Worm (Caenorhabditis elegans): ENCODE data around the gene str-16.

The str-16 gene

ce11 chrV:3273156-3273555 is 36.5 kb downstream of the str-16 start, which contains the start of gene T28A11.20:
T28A11.20 (minus strand) TSS chrV:3273256.
- TF ChIP-seq ztf-4 (tag; optimal IDR thresholded peaks at IDR 0.05) (no peak), dmd-4 (tag; optimal IDR thresholded peaks at IDR 0.05) (no peak), fos-1 (tag; optimal IDR thresholded peaks at IDR 0.05) (no peak), sma-3 (GFP tag; optimal IDR thresholded peaks at IDR 0.05) (no peak), nhr-10 (tag; optimal IDR thresholded peaks at IDR 0.05) (no peak), lin-11 (tag; optimal IDR thresholded peaks at IDR 0.05) (no peak), elt-3 (tag; optimal IDR thresholded peaks at IDR 0.05) (no peak), egl-27 (tag; optimal IDR thresholded peaks at IDR 0.05) (no peak)

- no peak for TF ChIP-seq egl-27 (tag; optimal IDR thresholded peaks at IDR 0.05)
Measured at ce11 chrV:3273577-3274100, 37.0 kb downstream of the str-16 start, which contains the start of gene T28A11.4. T28A11.4 (plus strand) TSS chrV:3274050.

- TF ChIP-seq nhr-6 (tag; optimal IDR thresholded peaks at IDR 0.05): no peak
- TF ChIP-seq alr-1 (tag; optimal IDR thresholded peaks at IDR 0.05): no peak
- TF ChIP-seq nhr-10 (tag; optimal IDR thresholded peaks at IDR 0.05): no peak
- no peak for TF ChIP-seq sma-3 (GFP tag; optimal IDR thresholded peaks at IDR 0.05)
- no peak for TF ChIP-seq Y55F3AM.14 (GFP tag; optimal IDR thresholded peaks at IDR 0.05)
- TF ChIP-seq blmp-1 (tag; optimal IDR thresholded peaks at IDR 0.05; ENCODE audit: insufficient read depth): no peak
- TF ChIP-seq nhr-129 (tag; optimal IDR thresholded peaks at IDR 0.05): no peak
- TF ChIP-seq fos-1 (tag; optimal IDR thresholded peaks at IDR 0.05): no peak
- no peak for TF ChIP-seq ztf-4 (tag; optimal IDR thresholded peaks at IDR 0.05)
Measured at ce11 chrV:3275033-3275432, 38.4 kb downstream of the str-16 start, which contains the start of gene T28A11.3. T28A11.3 (plus strand) TSS chrV:3275333.

ce11 chrV:3276184-3276583 is 39.5 kb downstream of the str-16 start:
- no peak for TF ChIP-seq mdl-1 (tag; optimal IDR thresholded peaks at IDR 0.05)
- peak; percentile 92 for TF ChIP-seq sma-9 (GFP tag; optimal IDR thresholded peaks at IDR 0.05)
- TF ChIP-seq sma-9 (tag; optimal IDR thresholded peaks at IDR 0.05): no peak
- TF ChIP-seq peb-1 (tag; optimal IDR thresholded peaks at IDR 0.05): no peak
- peak; percentile 4 for TF ChIP-seq sem-4 (tag; optimal IDR thresholded peaks at IDR 0.05)
- peak; percentile 80 for TF ChIP-seq F13H6.1 (tag; optimal IDR thresholded peaks at IDR 0.05)

- TF ChIP-seq unc-55 (GFP tag; optimal IDR thresholded peaks at IDR 0.05) (no peak), skn-1 (tag; optimal IDR thresholded peaks at IDR 0.05) (no peak), C34F6.9 (tag; optimal IDR thresholded peaks at IDR 0.05) (peak; percentile 9), lsy-2 (tag; optimal IDR thresholded peaks at IDR 0.05) (peak in 1 of 2 experiments; percentile 18), egl-27 (tag; optimal IDR thresholded peaks at IDR 0.05) (no peak), Y55F3AM.14 (GFP tag; optimal IDR thresholded peaks at IDR 0.05) (no peak), nhr-77 (tag; optimal IDR thresholded peaks at IDR 0.05) (no peak), sma-9 (GFP tag; optimal IDR thresholded peaks at IDR 0.05) (no peak), sma-9 (tag; optimal IDR thresholded peaks at IDR 0.05) (no peak), elt-3 (tag; optimal IDR thresholded peaks at IDR 0.05) (no peak)
Measured at ce11 chrV:3278101-3278639, 41.5 kb downstream of the str-16 start, which contains the start of gene fbxa-64. fbxa-64 (minus strand) TSS chrV:3278151.

ce11 chrV:3279138-3279537 is 42.5 kb downstream of the str-16 start:
- no peak for TF ChIP-seq lin-13 (GFP tag; optimal IDR thresholded peaks at IDR 0.05)
- no peak for TF ChIP-seq fos-1 (tag; optimal IDR thresholded peaks at IDR 0.05)
- peak in 1 of 2 experiments; percentile 27 for TF ChIP-seq lsy-2 (tag; optimal IDR thresholded peaks at IDR 0.05)
- no peak for TF ChIP-seq nhr-237 (tag; optimal IDR thresholded peaks at IDR 0.05)
- TF ChIP-seq ztf-4 (tag; optimal IDR thresholded peaks at IDR 0.05): no peak
- TF ChIP-seq nhr-23 (tag; optimal IDR thresholded peaks at IDR 0.05): no peak
- peak; percentile 65 for TF ChIP-seq F13H6.1 (tag; optimal IDR thresholded peaks at IDR 0.05)
- no peak for TF ChIP-seq nhr-6 (tag; optimal IDR thresholded peaks at IDR 0.05)
- TF ChIP-seq mab-5 (tag; optimal IDR thresholded peaks at IDR 0.05): no peak
- TF ChIP-seq sma-9 (GFP tag; optimal IDR thresholded peaks at IDR 0.05): peak; percentile 78
- TF ChIP-seq sma-9 (tag; optimal IDR thresholded peaks at IDR 0.05): no peak
- no peak for TF ChIP-seq sma-3 (GFP tag; optimal IDR thresholded peaks at IDR 0.05)
- TF ChIP-seq mdl-1 (tag; optimal IDR thresholded peaks at IDR 0.05): no peak

ce11 chrV:3280009-3280408 is 43.3 kb downstream of the str-16 start, which contains the start of gene T28A11.2:
T28A11.2 (plus strand) TSS chrV:3280379.
- TF ChIP-seq nhr-129 (tag; optimal IDR thresholded peaks at IDR 0.05) (no peak), mab-5 (tag; optimal IDR thresholded peaks at IDR 0.05) (no peak), sma-9 (GFP tag; optimal IDR thresholded peaks at IDR 0.05) (peak; percentile 71), sma-9 (tag; optimal IDR thresholded peaks at IDR 0.05) (no peak), ztf-11 (tag; optimal IDR thresholded peaks at IDR 0.05) (no peak), sem-4 (tag; optimal IDR thresholded peaks at IDR 0.05) (peak; percentile 8), F13H6.1 (tag; optimal IDR thresholded peaks at IDR 0.05) (peak; percentile 50), peb-1 (tag; optimal IDR thresholded peaks at IDR 0.05) (no peak), nhr-77 (tag; optimal IDR thresholded peaks at IDR 0.05) (no peak), elt-3 (tag; optimal IDR thresholded peaks at IDR 0.05) (no peak), mdl-1 (tag; optimal IDR thresholded peaks at IDR 0.05) (no peak), gmeb-1 (tag; optimal IDR thresholded peaks at IDR 0.05) (no peak)
